Worm (Caenorhabditis elegans) whole organism, young adult: ENCODE data around the gene F09E10.7.

Experiments used
- F22D6.2 ChIP-seq: sonication (generic microtip); optimal IDR thresholded peaks from 2 replicates; lab custom pipeline; 2016; ENCODE audit warnings: mild to moderate bottlenecking, missing genetic modification characterization, missing compliant biosample characterization
- F37B4.10 ChIP-seq: fragments of 200-800 bp; sonication (Bioruptor generic); IDR thresholded peaks from 2 replicates; pipeline ENCODE4 v1.3.6; 2022; ENCODE audit warnings: missing genetic modification characterization, missing compliant biosample characterization
- K11D2.4 ChIP-seq: fragments of 200-800 bp; sonication (Bioruptor generic); IDR thresholded peaks from 2 replicates; pipeline ENCODE4 v1.3.6; 2022; ENCODE audit warnings: missing genetic modification reagents, missing genetic modification characterization, missing compliant biosample characterization
- Y53G8AR.9 ChIP-seq: fragments of 200-800 bp; sonication (Bioruptor generic); conservative IDR thresholded peaks from 2 replicates; pipeline ENCODE4 v1.3.6; 2022; ENCODE audit warnings: missing genetic modification reagents, missing genetic modification characterization, missing compliant biosample characterization
- aptf-3 ChIP-seq: fragments of 200-800 bp; sonication (Bioruptor generic); IDR thresholded peaks from 2 replicates; pipeline ENCODE4 v1.3.6; 2022; ENCODE audit warnings: missing genetic modification characterization, missing compliant biosample characterization
- atf-7 ChIP-seq: sonication (generic microtip); optimal IDR thresholded peaks from 2 replicates; lab custom pipeline; 2017; ENCODE audit warnings: mild to moderate bottlenecking, missing genetic modification characterization, missing compliant biosample characterization
- attf-5 ChIP-seq: fragments of 200-800 bp; sonication (Bioruptor generic); optimal IDR thresholded peaks from 2 replicates; lab custom pipeline; 2018; ENCODE audit warnings: mild to moderate bottlenecking, missing genetic modification characterization, missing compliant biosample characterization
- cebp-1 ChIP-seq, 2 experiments: fragments of 200-800 bp in 1 of 2; sonication (Bioruptor generic) in 1 of 2; sonication (generic microtip) in 1 of 2; IDR thresholded peaks in 1 of 2; optimal IDR thresholded peaks in 1 of 2; 2 replicates each; pipeline versions ENCODE4 v1.3.6 to Lab custom; 2017 to 2022; ENCODE audit warnings: missing compliant biosample characterization in 2 of 2, missing genetic modification characterization in 2 of 2, mild to moderate bottlenecking in 1 of 2, missing genetic modification reagents in 1 of 2, moderate library complexity in 1 of 2
- ceh-58 ChIP-seq: fragments of 200-800 bp; sonication (Bioruptor generic); IDR thresholded peaks from 2 replicates; pipeline ENCODE4 v1.3.6; 2022; ENCODE audit warnings: missing genetic modification characterization, missing compliant biosample characterization
- chd-7 ChIP-seq: sonication (generic microtip); optimal IDR thresholded peaks from 2 replicates; lab custom pipeline; 2016; ENCODE audit warnings: mild to moderate bottlenecking, missing genetic modification characterization, moderate library complexity, missing compliant biosample characterization
- egl-44 ChIP-seq: fragments of 200-800 bp; sonication (Bioruptor generic); IDR thresholded peaks from 2 replicates; pipeline ENCODE4 v1.3.6; 2022; ENCODE audit warnings: missing genetic modification reagents, missing genetic modification characterization, missing compliant biosample characterization
- egrh-3 ChIP-seq: fragments of 200-800 bp; sonication (Bioruptor generic); IDR thresholded peaks from 2 replicates; pipeline ENCODE4 v1.3.6; 2022; ENCODE audit warnings: missing genetic modification reagents, missing genetic modification characterization, missing compliant biosample characterization
- ekl-4 ChIP-seq: fragments of 200-800 bp; sonication (Bioruptor generic); IDR thresholded peaks from 2 replicates; pipeline ENCODE4 v1.3.6; 2022; ENCODE audit warnings: missing genetic modification reagents, missing genetic modification characterization, missing compliant biosample characterization
- ets-4 ChIP-seq: fragments of 200-800 bp; sonication (Bioruptor generic); optimal IDR thresholded peaks from 2 replicates; lab custom pipeline; 2018; ENCODE audit warnings: mild to moderate bottlenecking, missing genetic modification characterization, missing compliant biosample characterization
- fkh-3 ChIP-seq: sonication (generic microtip); optimal IDR thresholded peaks from 2 replicates; lab custom pipeline; 2016; ENCODE audit warnings: mild to moderate bottlenecking, missing genetic modification characterization, missing compliant biosample characterization
- hsf-1 ChIP-seq: fragments of 200-800 bp; sonication (Bioruptor generic); IDR thresholded peaks from 2 replicates; pipeline ENCODE4 v1.3.6; 2022; ENCODE audit warnings: missing genetic modification reagents, missing genetic modification characterization, missing compliant biosample characterization
- let-607 ChIP-seq, 2 experiments: fragments of 200-800 bp in 1 of 2; sonication (Bioruptor generic) in 1 of 2; sonication (generic microtip) in 1 of 2; optimal IDR thresholded peaks; 2 replicates each; lab custom pipeline; 2016 to 2018; ENCODE audit warnings: mild to moderate bottlenecking in 2 of 2, missing compliant biosample characterization in 2 of 2, missing genetic modification characterization in 2 of 2, moderate library complexity in 2 of 2, missing genotype in 1 of 2
- lin-26 ChIP-seq: fragments of 200-800 bp; sonication (Bioruptor generic); IDR thresholded peaks from 2 replicates; pipeline ENCODE4 v1.3.6; 2022; ENCODE audit warnings: missing genetic modification reagents, missing genetic modification characterization, missing compliant biosample characterization
- lin-35 ChIP-seq, 3 experiments: fragments of 150-350 bp in 2 of 3; sonication (generic microtip) in 1 of 3; optimal IDR thresholded peaks; 2 replicates each; lab custom pipeline; 2014 to 2018; ENCODE audit warnings: missing biosample characterization in 3 of 3, missing genetic modification characterization in 3 of 3, missing genetic modification reagents in 3 of 3
- lsl-1 ChIP-seq: fragments of 200-800 bp; sonication (Bioruptor generic); optimal IDR thresholded peaks from 2 replicates; lab custom pipeline; 2018; ENCODE audit warnings: mild to moderate bottlenecking, missing genetic modification characterization, moderate library complexity, missing compliant biosample characterization
- nfya-1 ChIP-seq: sonication (generic microtip); optimal IDR thresholded peaks from 2 replicates; lab custom pipeline; 2017; ENCODE audit warnings: antibody characterized with exemption, missing compliant biosample characterization, missing genetic modification characterization, borderline replicate concordance; ENCODE audit not compliant: insufficient read depth
- nfyb-1 ChIP-seq: fragments of 200-800 bp; sonication (Bioruptor generic); IDR thresholded peaks from 2 replicates; pipeline ENCODE4 v1.3.6; 2022; ENCODE audit warnings: missing genetic modification reagents, missing genetic modification characterization, missing compliant biosample characterization
- nhr-179 ChIP-seq: sonication (generic microtip); optimal IDR thresholded peaks from 2 replicates; lab custom pipeline; 2016; ENCODE audit warnings: mild to moderate bottlenecking, missing genetic modification characterization, missing compliant biosample characterization
- nhr-27 ChIP-seq: fragments of 200-800 bp; sonication (Bioruptor generic); optimal IDR thresholded peaks from 2 replicates; lab custom pipeline; 2018; ENCODE audit warnings: mild to moderate bottlenecking, missing genetic modification characterization, moderate library complexity, missing compliant biosample characterization
- nhr-80 ChIP-seq: sonication (generic microtip); optimal IDR thresholded peaks from 2 replicates; lab custom pipeline; 2016; ENCODE audit warnings: missing genetic modification characterization, missing compliant biosample characterization
- rpc-1 ChIP-seq, 2 experiments: fragments of 150-350 bp in 1 of 2; sonication (generic microtip) in 1 of 2; optimal IDR thresholded peaks; 2 replicates each; lab custom pipeline; 2014 to 2018; ENCODE audit warnings: missing biosample characterization in 1 of 2, missing genetic modification characterization in 1 of 2, missing genetic modification reagents in 1 of 2, missing genotype in 1 of 2
- sdz-38 ChIP-seq: sonication (generic microtip); optimal IDR thresholded peaks from 2 replicates; lab custom pipeline; 2016; ENCODE audit warnings: missing genotype, missing genetic modification characterization, missing compliant biosample characterization
- snpc-4 ChIP-seq, 5 experiments: fragments of 150-350 bp in 1 of 5; sonication (generic microtip) in 4 of 5; optimal IDR thresholded peaks; 2 replicates each; lab custom pipeline; 2014 to 2018; ENCODE audit warnings: missing genetic modification characterization in 5 of 5, missing biosample characterization in 3 of 5, antibody characterized with exemption in 2 of 5, mild to moderate bottlenecking in 2 of 5, missing compliant biosample characterization in 2 of 5, missing genotype in 2 of 5, moderate library complexity in 2 of 5, missing genetic modification reagents in 1 of 5
- somi-1 ChIP-seq: fragments of 200-800 bp; sonication (Bioruptor generic); optimal IDR thresholded peaks from 2 replicates; lab custom pipeline; 2018; ENCODE audit warnings: mild to moderate bottlenecking, missing genetic modification characterization, missing compliant biosample characterization
- xnd-1 ChIP-seq: sonication (generic microtip); optimal IDR thresholded peaks from 2 replicates; lab custom pipeline; 2016; ENCODE audit warnings: missing genotype, missing genetic modification reagents, missing genetic modification characterization, missing compliant biosample characterization
- ztf-18 ChIP-seq: sonication (generic microtip); optimal IDR thresholded peaks from 2 replicates; lab custom pipeline; 2016; ENCODE audit warnings: missing genotype, mild to moderate bottlenecking, missing genetic modification characterization, missing compliant biosample characterization
- ztf-22 ChIP-seq: fragments of 200-800 bp; sonication (Bioruptor generic); optimal IDR thresholded peaks from 2 replicates; lab custom pipeline; 2018; ENCODE audit warnings: mild to moderate bottlenecking, missing genetic modification characterization, moderate library complexity, missing compliant biosample characterization
- ztf-25 ChIP-seq: fragments of 200-800 bp; sonication (Bioruptor generic); IDR thresholded peaks from 2 replicates; pipeline ENCODE4 v1.3.6; 2022; ENCODE audit warnings: missing genetic modification reagents, missing genetic modification characterization, missing compliant biosample characterization
- ztf-26 ChIP-seq: sonication (generic microtip); optimal IDR thresholded peaks from 2 replicates; lab custom pipeline; 2017; ENCODE audit warnings: missing genetic modification characterization, missing compliant biosample characterization
- ztf-3 ChIP-seq: fragments of 200-800 bp; sonication (Bioruptor generic); optimal IDR thresholded peaks from 2 replicates; lab custom pipeline; 2018; ENCODE audit warnings: mild to moderate bottlenecking, missing genetic modification characterization, missing compliant biosample characterization

Gene F09E10.7

DNA sequence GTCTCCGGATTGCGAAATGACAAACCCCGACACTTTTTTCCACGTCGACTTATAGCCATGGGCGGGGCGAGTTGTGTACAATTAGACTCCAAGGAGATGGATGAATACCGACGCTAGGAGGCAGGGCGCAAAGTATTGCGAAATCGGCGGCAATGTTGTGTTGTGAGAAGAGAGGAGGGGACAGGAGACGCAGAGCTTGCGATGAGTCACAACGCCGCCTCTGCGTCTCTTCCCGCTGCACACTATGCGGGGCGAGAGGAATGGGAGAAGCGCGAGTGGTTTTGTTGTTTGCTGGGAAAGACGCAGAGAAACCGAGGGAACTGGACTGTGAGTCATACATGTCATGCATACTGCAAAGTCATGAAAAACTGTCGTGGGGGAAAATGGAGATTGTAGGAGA lies 47.3 kb downstream of the F09E10.7 start (continued):
- TF ChIP-seq ztf-22 (GFP tag; lab: Kevin White, UChicago) = peak; percentile 72
- TF ChIP-seq sdz-38 = no peak
- TF ChIP-seq somi-1 (GFP tag; lab: Kevin White, UChicago) = peak; percentile 83
- TF ChIP-seq nhr-80 (tag; lab: Kevin White, UChicago) = peak; percentile 86
- peak; percentile 42 for TF ChIP-seq F22D6.2 (tag; lab: Kevin White, UChicago)
- TF ChIP-seq hsf-1 (GFP tag; lab: Robert Waterston, UW) = 0 out of 2 replicates have a peak, but pooled peaks have one; percentile 39
- peak; percentile 91 for TF ChIP-seq ets-4
- no peak for TF ChIP-seq ztf-3 (GFP tag; lab: Kevin White, UChicago)
- TF ChIP-seq let-607 (tag; optimal IDR thresholded peaks at IDR 0.05; lab: Kevin White, UChicago) = peak; percentile 62 to 80
- peak; percentile 42 for TF ChIP-seq ztf-18 (tag; lab: Kevin White, UChicago)
- peak; percentile 92 for TF ChIP-seq ztf-26 (tag; lab: Kevin White, UChicago)
- peak; percentile 86 for TF ChIP-seq egl-44 (GFP tag; lab: Robert Waterston, UW)
- 0 out of 2 replicates have a peak, but pooled peaks have one; percentile 48 for TF ChIP-seq F37B4.10 (GFP tag; lab: Robert Waterston, UW)
- no peak for TF ChIP-seq nhr-179 (tag; lab: Kevin White, UChicago)
- TF ChIP-seq K11D2.4 (GFP tag; lab: Robert Waterston, UW) = peak; percentile 87
- TF ChIP-seq chd-7 (tag; lab: Kevin White, UChicago) = peak; percentile 86
- TF ChIP-seq xnd-1 = no peak
- peak; percentile 100 for TF ChIP-seq cebp-1 (GFP tag; IDR thresholded peaks at IDR 0.05; lab: Robert Waterston, UW)
- TF ChIP-seq cebp-1 (tag; optimal IDR thresholded peaks at IDR 0.05; lab: Kevin White, UChicago) = no peak
- no peak for TF ChIP-seq lsl-1 (GFP tag; lab: Kevin White, UChicago)
- TF ChIP-seq egrh-3 = peak; percentile 77
- TF ChIP-seq nfya-1 = no peak
- TF ChIP-seq attf-5 (GFP tag; lab: Kevin White, UChicago) = peak; percentile 93

DNA sequence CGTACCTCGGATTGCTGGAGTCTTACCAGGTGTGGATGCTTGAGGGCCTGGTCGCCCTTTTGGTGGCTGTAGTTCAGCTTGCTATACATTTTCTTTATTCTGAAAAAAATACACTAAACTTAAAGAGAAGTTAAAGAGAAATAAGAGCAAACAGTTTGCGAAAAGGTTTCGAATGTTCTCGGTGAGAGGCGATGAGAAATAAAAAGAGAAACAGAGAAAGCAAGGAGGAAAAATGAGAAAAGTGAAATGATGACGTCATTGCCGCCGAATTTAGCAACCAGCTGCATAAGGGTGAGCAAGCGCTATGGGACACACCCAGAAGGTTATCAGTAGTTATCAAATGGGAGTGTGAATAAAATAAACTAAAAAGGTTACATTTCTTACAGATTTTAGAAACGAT lies 47.9 kb downstream of the F09E10.7 start, which contains the start of gene cebp-1:
Gene cebp-1, minus strand, starts transcription at position 99 of the 400 bp plus-strand sequence.
- TF ChIP-seq ztf-25 (GFP tag; lab: Robert Waterston, UW) (no peak), atf-7 (tag; lab: Kevin White, UChicago) (peak; percentile 95), snpc-4 (GFP tag; optimal IDR thresholded peaks at IDR 0.05; lab: Kevin White, UChicago) (no peak), snpc-4 (tag; optimal IDR thresholded peaks at IDR 0.05; lab: Kevin White, UChicago) (no peak), fkh-3 (no peak)

ce11 chrX:1451816-1452602 lies 49.6 kb downstream of the F09E10.7 start:
- TF ChIP-seq lin-35 (GFP tag; optimal IDR thresholded peaks at IDR 0.05; lab: Kevin White, UChicago) (peak in 1 of 3 experiments; percentile 56), Y53G8AR.9 (GFP tag; lab: Robert Waterston, UW) (0 out of 2 replicates have a peak, but pooled peaks have one; percentile 60), rpc-1 (optimal IDR thresholded peaks at IDR 0.05; lab: Kevin White, UChicago) (no peak), rpc-1 (tag; optimal IDR thresholded peaks at IDR 0.05; lab: Kevin White, UChicago) (no peak), lin-26 (0 out of 2 replicates have a peak, but pooled peaks have one; percentile 39), ekl-4 (GFP tag; lab: Robert Waterston, UW) (peak; percentile 11; the same call in 1 of the 2 replicates), ceh-58 (GFP tag; lab: Robert Waterston, UW) (0 out of 2 replicates have a peak, but pooled peaks have one; percentile 73), nhr-27 (tag; lab: Kevin White, UChicago) (peak; percentile 35), nfyb-1 (GFP tag; lab: Robert Waterston, UW) (peak; percentile 39; the same call in 1 of the 2 replicates), aptf-3 (no peak)
